Worm (Caenorhabditis elegans) whole organism, mixed stage, embryonic: ENCODE results near the gene lec-8.

ENCODE experiments used
- M03D4.4 ChIP-seq: sonication (generic microtip); optimal IDR thresholded peaks from 2 replicates; lab custom pipeline; 2017; ENCODE audit warnings: mild to moderate bottlenecking, missing genetic modification characterization, missing compliant biosample characterization
- ceh-39 ChIP-seq: fragments of 150-350 bp; optimal IDR thresholded peaks from 2 replicates; lab custom pipeline; 2014; ENCODE audit warnings: missing biosample characterization, missing genetic modification characterization
- ceh-43 ChIP-seq: fragments of 200-800 bp; sonication (Bioruptor generic); optimal IDR thresholded peaks from 2 replicates; lab custom pipeline; 2018; ENCODE audit warnings: mild to moderate bottlenecking, missing genetic modification characterization, moderate library complexity, missing compliant biosample characterization
- ceh-83 ChIP-seq: fragments of 200-800 bp; sonication (Bioruptor generic); optimal IDR thresholded peaks from 2 replicates; lab custom pipeline; 2018; ENCODE audit warnings: mild to moderate bottlenecking, missing genetic modification characterization, missing compliant biosample characterization
- ces-1 ChIP-seq: fragments of 150-350 bp; optimal IDR thresholded peaks from 2 replicates; lab custom pipeline; 2014; ENCODE audit warnings: missing biosample characterization, missing genetic modification reagents, missing genetic modification characterization
- cnd-1 ChIP-seq: fragments of 200-800 bp; sonication (Bioruptor generic); optimal IDR thresholded peaks from 2 replicates; lab custom pipeline; 2018; ENCODE audit warnings: mild to moderate bottlenecking, missing genetic modification characterization, missing compliant biosample characterization
- drap-1 ChIP-seq: fragments of 200-800 bp; sonication (Bioruptor generic); optimal IDR thresholded peaks from 3 replicates; lab custom pipeline; 2018; ENCODE audit warnings: mild to moderate bottlenecking, missing genetic modification characterization, missing compliant biosample characterization
- elt-1 ChIP-seq: sonication (generic microtip); optimal IDR thresholded peaks from 2 replicates; lab custom pipeline; 2017; ENCODE audit warnings: missing genetic modification characterization, mild to moderate bottlenecking, missing compliant biosample characterization, antibody characterized with exemption, moderate library complexity, borderline replicate concordance; ENCODE audit not compliant: insufficient read depth
- flh-1 ChIP-seq: fragments of 200-800 bp; sonication (Bioruptor generic); optimal IDR thresholded peaks from 2 replicates; lab custom pipeline; 2018; ENCODE audit warnings: mild to moderate bottlenecking, missing genetic modification characterization, moderate library complexity, missing compliant biosample characterization
- ham-2 ChIP-seq: fragments of 200-800 bp; sonication (Bioruptor generic); optimal IDR thresholded peaks from 2 replicates; lab custom pipeline; 2018; ENCODE audit warnings: mild to moderate bottlenecking, missing genetic modification characterization, missing compliant biosample characterization
- hlh-1 ChIP-seq: fragments of 150-350 bp; optimal IDR thresholded peaks from 2 replicates; lab custom pipeline; 2014; ENCODE audit warnings: missing biosample characterization, missing genetic modification reagents, missing genetic modification characterization
- lin-13 ChIP-seq: fragments of 150-350 bp; optimal IDR thresholded peaks from 2 replicates; lab custom pipeline; 2014; ENCODE audit warnings: missing biosample characterization, missing genetic modification characterization
- lsy-2 ChIP-seq: fragments of 150-350 bp; optimal IDR thresholded peaks from 2 replicates; lab custom pipeline; 2014; ENCODE audit warnings: missing biosample characterization, missing genetic modification characterization
- mab-5 ChIP-seq: fragments of 150-350 bp; optimal IDR thresholded peaks from 2 replicates; lab custom pipeline; 2014; ENCODE audit warnings: missing biosample characterization, missing genetic modification characterization
- mep-1 ChIP-seq: fragments of 150-350 bp; optimal IDR thresholded peaks from 2 replicates; lab custom pipeline; 2017; ENCODE audit warnings: missing biosample characterization, missing genetic modification reagents, missing genetic modification characterization, inconsistent platforms
- mls-2 ChIP-seq: sonication (generic microtip); optimal IDR thresholded peaks from 2 replicates; lab custom pipeline; 2016; ENCODE audit warnings: mild to moderate bottlenecking, missing genetic modification characterization, moderate library complexity, missing compliant biosample characterization
- nhr-12 ChIP-seq: fragments of 150-350 bp; optimal IDR thresholded peaks from 2 replicates; lab custom pipeline; 2014; ENCODE audit warnings: missing biosample characterization, missing genetic modification characterization
- nhr-2 ChIP-seq: fragments of 150-350 bp; optimal IDR thresholded peaks from 2 replicates; lab custom pipeline; 2014; ENCODE audit warnings: missing biosample characterization, missing genetic modification characterization
- nhr-237 ChIP-seq: fragments of 150-350 bp; optimal IDR thresholded peaks from 2 replicates; lab custom pipeline; 2014; ENCODE audit warnings: missing biosample characterization, missing genetic modification characterization
- nhr-28 ChIP-seq: fragments of 150-350 bp; optimal IDR thresholded peaks from 2 replicates; lab custom pipeline; 2014; ENCODE audit warnings: missing biosample characterization, missing genetic modification characterization
- pha-4 ChIP-seq: fragments of 150-350 bp; optimal IDR thresholded peaks from 2 replicates; lab custom pipeline; 2018; ENCODE audit warnings: missing biosample characterization, missing genetic modification reagents, missing genetic modification characterization
- sem-2 ChIP-seq: fragments of 200-800 bp; sonication (Bioruptor generic); optimal IDR thresholded peaks from 2 replicates; lab custom pipeline; 2018; ENCODE audit warnings: mild to moderate bottlenecking, missing genetic modification characterization, missing compliant biosample characterization
- snpc-4 ChIP-seq: fragments of 150-350 bp; optimal IDR thresholded peaks from 2 replicates; lab custom pipeline; 2014; ENCODE audit warnings: missing biosample characterization, missing genetic modification characterization
- sptf-1 ChIP-seq: sonication (generic microtip); optimal IDR thresholded peaks from 2 replicates; lab custom pipeline; 2017; ENCODE audit warnings: mild to moderate bottlenecking, missing genetic modification characterization, moderate library complexity, missing compliant biosample characterization
- tbx-8 ChIP-seq: fragments of 200-800 bp; sonication (Bioruptor generic); optimal IDR thresholded peaks from 2 replicates; lab custom pipeline; 2018; ENCODE audit warnings: mild to moderate bottlenecking, missing genetic modification characterization, moderate library complexity, missing compliant biosample characterization
- unc-120 ChIP-seq: sonication (generic microtip); optimal IDR thresholded peaks from 2 replicates; lab custom pipeline; 2017; ENCODE audit warnings: missing genetic modification characterization, missing compliant biosample characterization; ENCODE audit not compliant: poor library complexity, severe bottlenecking
- unc-62 ChIP-seq: fragments of 150-350 bp; optimal IDR thresholded peaks from 2 replicates; lab custom pipeline; 2014; ENCODE audit warnings: missing biosample characterization, missing genetic modification reagents, missing genetic modification characterization
- zip-8 ChIP-seq: fragments of 150-350 bp; optimal IDR thresholded peaks from 2 replicates; lab custom pipeline; 2014; ENCODE audit warnings: missing biosample characterization, missing genetic modification characterization
- ztf-11 ChIP-seq: fragments of 150-350 bp; optimal IDR thresholded peaks from 2 replicates; lab custom pipeline; 2014; ENCODE audit warnings: missing biosample characterization, missing genetic modification characterization

Gene lec-8

ce11 chrX:9822173-9822572 lies 28.2 kb upstream of the lec-8 start, which contains the start of gene dpy-22:
Gene dpy-22 (minus strand): TSS chrX:9822273.
- TF ChIP-seq drap-1 (GFP tag; lab: Kevin White, UChicago): no peak
- no peak for TF ChIP-seq tbx-8
- TF ChIP-seq mep-1: no peak
- TF ChIP-seq hlh-1 (tag; lab: Kevin White, UChicago): no peak
- TF ChIP-seq unc-120: no peak

- TF ChIP-seq flh-1 (GFP tag; lab: Kevin White, UChicago) (no peak), nhr-237 (tag; lab: Kevin White, UChicago) (no peak), ceh-39 (tag; lab: Kevin White, UChicago) (no peak), ham-2 (GFP tag; lab: Kevin White, UChicago) (peak; percentile 62), pha-4 (tag; lab: Kevin White, UChicago) (peak; percentile 73), nhr-12 (tag; lab: Kevin White, UChicago) (no peak), drap-1 (GFP tag; lab: Kevin White, UChicago) (no peak), elt-1 (no peak), unc-120 (peak; percentile 63), hlh-1 (tag; lab: Kevin White, UChicago) (peak; percentile 25), lin-13 (peak; percentile 30), lsy-2 (tag; lab: Kevin White, UChicago) (no peak), nhr-2 (tag; lab: Kevin White, UChicago) (peak; percentile 6), ceh-43 (GFP tag; lab: Kevin White, UChicago) (no peak), cnd-1 (tag; lab: Kevin White, UChicago) (no peak), sptf-1 (tag; lab: Kevin White, UChicago) (peak; percentile 45), sem-2 (no peak), ceh-83 (GFP tag; lab: Kevin White, UChicago) (no peak), mls-2 (tag; lab: Kevin White, UChicago) (peak; percentile 51)
These were observed 27.6 kb upstream of the lec-8 start for ce11 chrX:9822606-9823264.

DNA sequence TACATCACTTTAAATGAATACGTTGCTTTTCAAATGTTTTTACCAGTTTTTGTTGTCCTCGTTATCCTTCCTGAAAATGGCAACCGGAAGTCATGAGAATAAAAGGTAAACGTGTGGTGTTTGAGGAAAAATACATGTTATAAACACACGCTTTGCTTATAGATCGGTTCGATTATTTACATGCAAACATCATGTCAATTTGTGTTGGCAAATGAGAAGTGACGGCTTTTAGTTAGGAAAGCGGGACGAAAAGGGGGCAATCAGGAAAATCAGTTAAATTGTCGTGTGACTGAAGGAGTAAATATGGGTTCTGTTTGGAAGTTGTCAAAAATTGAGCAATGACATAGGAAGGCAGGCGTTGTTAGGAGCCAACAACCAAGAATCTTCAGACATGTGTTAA lies 19.2 kb upstream of the lec-8 start, which contains the start of gene rrc-1:
Gene rrc-1 (minus strand): TSS at position 74 of the 400 bp plus-strand sequence.
- TF ChIP-seq nhr-12 (tag; lab: Kevin White, UChicago) (no peak), cnd-1 (tag; lab: Kevin White, UChicago) (no peak), ceh-39 (tag; lab: Kevin White, UChicago) (no peak), mls-2 (tag; lab: Kevin White, UChicago) (no peak), tbx-8 (no peak), sptf-1 (tag; lab: Kevin White, UChicago) (no peak), drap-1 (GFP tag; lab: Kevin White, UChicago) (no peak), flh-1 (GFP tag; lab: Kevin White, UChicago) (no peak)
- TF ChIP-seq, all 35 proteins: peak for 0

DNA sequence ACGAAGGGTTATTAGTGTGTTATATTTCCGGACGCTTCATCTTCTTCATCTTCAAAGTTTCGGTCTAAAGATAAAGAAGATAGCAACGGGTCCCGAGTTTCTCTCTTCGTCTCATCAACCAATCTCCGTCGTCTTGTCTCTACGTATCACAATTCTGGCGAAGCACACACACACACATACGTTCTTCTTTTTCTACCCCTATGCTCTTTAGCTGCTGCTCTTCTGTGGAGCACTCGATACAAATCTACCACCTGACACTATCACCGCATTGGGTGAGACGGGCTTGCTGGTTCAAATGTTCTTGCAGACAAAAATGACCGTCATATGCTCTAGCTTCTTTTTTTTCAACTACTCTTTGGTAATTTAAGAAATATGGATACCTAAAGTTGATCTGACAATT lies 18.0 kb upstream of the lec-8 start:
- TF ChIP-seq nhr-2 (tag; lab: Kevin White, UChicago): no peak
- no peak for TF ChIP-seq mep-1
- peak; percentile 92 for TF ChIP-seq hlh-1 (tag; lab: Kevin White, UChicago)
- TF ChIP-seq unc-120: peak; percentile 84
- peak; percentile 9 for TF ChIP-seq unc-62 (GFP tag; lab: Kevin White, UChicago)

- TF ChIP-seq hlh-1 (tag; lab: Kevin White, UChicago): peak; percentile 16
- no peak for TF ChIP-seq snpc-4 (tag; lab: Kevin White, UChicago)
- TF ChIP-seq unc-120: peak; percentile 7
- TF ChIP-seq mep-1: peak; percentile 24
- peak; percentile 44 for TF ChIP-seq unc-62 (GFP tag; lab: Kevin White, UChicago)
- no peak for TF ChIP-seq ztf-11
- TF ChIP-seq ces-1 (GFP tag; lab: Kevin White, UChicago): peak; percentile 58
These were observed 12.3 kb upstream of the lec-8 start, which contains the start of gene ipla-2 for ce11 chrX:9837989-9838541. Gene ipla-2 (minus strand): TSS chrX:9838039.

DNA sequence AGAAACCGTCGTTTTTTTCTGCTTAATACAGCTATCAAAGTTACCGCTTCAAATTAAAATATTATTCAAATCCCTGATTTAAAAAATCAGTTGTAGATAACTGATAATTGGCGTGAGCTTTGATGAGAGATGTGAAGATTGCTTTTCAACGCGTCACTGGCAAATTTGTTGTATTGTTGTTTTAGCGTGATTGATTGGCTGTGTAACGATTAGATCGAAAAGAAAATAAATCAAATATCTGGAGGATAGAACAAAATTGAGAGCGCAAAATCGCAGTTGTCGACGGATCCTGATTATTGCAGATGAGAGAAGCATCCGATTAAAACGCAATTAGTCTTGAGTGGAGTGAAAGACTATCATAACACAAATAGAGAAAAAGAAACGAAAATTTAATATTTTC lies 9.5 kb upstream of the lec-8 start:
- TF ChIP-seq snpc-4 (tag; lab: Kevin White, UChicago) (no peak), zip-8 (tag; lab: Kevin White, UChicago) (no peak), ham-2 (GFP tag; lab: Kevin White, UChicago) (no peak), ceh-39 (tag; lab: Kevin White, UChicago) (no peak), M03D4.4 (tag; lab: Kevin White, UChicago) (no peak), lsy-2 (tag; lab: Kevin White, UChicago) (no peak), nhr-28 (tag; lab: Kevin White, UChicago) (no peak), mep-1 (no peak), mab-5 (tag; lab: Kevin White, UChicago) (peak; percentile 50), sptf-1 (tag; lab: Kevin White, UChicago) (no peak), unc-62 (GFP tag; lab: Kevin White, UChicago) (peak; percentile 80), nhr-12 (tag; lab: Kevin White, UChicago) (no peak), ztf-11 (no peak), nhr-2 (tag; lab: Kevin White, UChicago) (no peak)
